Fruit fly (Drosophila melanogaster) whole organism, embryonic: ENCODE data around the gene Sqor.

Source experiments
- Adf1 ChIP-seq: fragments of 200-800 bp; sonication (Bioruptor generic); IDR thresholded peaks from 2 replicates; pipeline ENCODE4 v1.3.6; 2022; ENCODE audit warnings: missing biosample characterization, missing genetic modification characterization
- B-H2 ChIP-seq: fragments of 200-800 bp; sonication (Bioruptor generic); optimal IDR thresholded peaks from 2 replicates; lab custom pipeline; 2018; ENCODE audit warnings: missing biosample characterization, mild to moderate bottlenecking, missing genetic modification characterization
- Bteb2 ChIP-seq: fragments of 200-800 bp; sonication (Bioruptor generic); optimal IDR thresholded peaks from 2 replicates; lab custom pipeline; 2016; ENCODE audit warnings: missing biosample characterization, missing genetic modification characterization
- CG11247 ChIP-seq: fragments of 200-800 bp; sonication (Bioruptor generic); IDR thresholded peaks from 2 replicates; pipeline ENCODE4 v1.3.6; 2022; ENCODE audit warnings: missing biosample characterization, missing genetic modification characterization
- CG11504 ChIP-seq: fragments of 200-800 bp; sonication (Bioruptor generic); optimal IDR thresholded peaks from 3 replicates; lab custom pipeline; 2019; ENCODE audit warnings: missing biosample characterization, mild to moderate bottlenecking, missing genetic modification characterization, moderate library complexity
- CG11695 ChIP-seq: fragments of 200-800 bp; sonication (Bioruptor generic); IDR thresholded peaks from 3 replicates; pipeline ENCODE4 v1.3.6; 2022; ENCODE audit warnings: missing biosample characterization, missing genetic modification characterization
- CG12299 ChIP-seq: fragments of 200-800 bp; sonication (Bioruptor generic); optimal IDR thresholded peaks from 2 replicates; lab custom pipeline; 2018; ENCODE audit warnings: missing biosample characterization, mild to moderate bottlenecking, missing genetic modification characterization
- CG16779 ChIP-seq: fragments of 200-800 bp; sonication (Bioruptor generic); IDR thresholded peaks from 2 replicates; pipeline ENCODE4 v1.3.6; 2022; ENCODE audit warnings: missing biosample characterization, missing genetic modification characterization
- CG16863 ChIP-seq: fragments of 200-800 bp; sonication (Bioruptor generic); optimal IDR thresholded peaks from 3 replicates; lab custom pipeline; 2016; ENCODE audit warnings: missing biosample characterization, missing genetic modification characterization
- CG2875 ChIP-seq: fragments of 200-800 bp; sonication (Bioruptor generic); optimal IDR thresholded peaks from 2 replicates; lab custom pipeline; 2017; ENCODE audit warnings: missing biosample characterization, mild to moderate bottlenecking, missing genetic modification characterization, missing genetic modification reagents
- CG2889 ChIP-seq: fragments of 200-800 bp; sonication (Bioruptor generic); IDR thresholded peaks from 3 replicates; pipeline ENCODE4 v1.3.6; 2022; ENCODE audit warnings: missing biosample characterization, missing genetic modification characterization
- CG31224 ChIP-seq: fragments of 200-800 bp; sonication (Bioruptor generic); IDR thresholded peaks from 2 replicates; pipeline ENCODE4 v1.3.6; 2022; ENCODE audit warnings: missing biosample characterization, missing genetic modification characterization
- CG4282 ChIP-seq: fragments of 200-800 bp; sonication (Bioruptor generic); optimal IDR thresholded peaks from 2 replicates; lab custom pipeline; 2016; ENCODE audit warnings: missing biosample characterization, missing genetic modification characterization
- CG5180 ChIP-seq: fragments of 200-800 bp; sonication (Bioruptor generic); optimal IDR thresholded peaks from 3 replicates; lab custom pipeline; 2017; ENCODE audit warnings: missing biosample characterization, missing genetic modification characterization, mild to moderate bottlenecking, moderate library complexity, missing genetic modification reagents
- CG6175 ChIP-seq: fragments of 200-800 bp; sonication (Bioruptor generic); IDR thresholded peaks from 3 replicates; pipeline ENCODE4 v1.3.6; 2022; ENCODE audit warnings: missing biosample characterization, missing genetic modification characterization
- CG7271 ChIP-seq: fragments of 200-800 bp; sonication (Bioruptor generic); optimal IDR thresholded peaks from 2 replicates; lab custom pipeline; 2018; ENCODE audit warnings: missing biosample characterization, mild to moderate bottlenecking, missing genetic modification characterization, moderate library complexity
- CG7372 ChIP-seq: fragments of 200-800 bp; sonication (Bioruptor generic); IDR thresholded peaks from 2 replicates; pipeline ENCODE4 v1.3.6; 2022; ENCODE audit warnings: missing biosample characterization, missing genetic modification characterization
- CG8089 ChIP-seq: fragments of 200-800 bp; sonication (Bioruptor generic); optimal IDR thresholded peaks from 3 replicates; lab custom pipeline; 2016; ENCODE audit warnings: missing biosample characterization, missing genetic modification characterization
- CG8944 ChIP-seq: fragments of 200-800 bp; sonication (Bioruptor generic); optimal IDR thresholded peaks from 3 replicates; lab custom pipeline; 2016; ENCODE audit warnings: missing biosample characterization, missing genetic modification characterization
- Gug ChIP-seq: fragments of 200-800 bp; sonication (Bioruptor generic); IDR thresholded peaks from 4 replicates; pipeline ENCODE4 v1.3.6; 2022; ENCODE audit warnings: missing biosample characterization, missing genetic modification characterization
- HLH3B ChIP-seq: fragments of 200-800 bp; sonication (Bioruptor generic); IDR thresholded peaks from 2 replicates; pipeline ENCODE4 v1.3.6; 2022; ENCODE audit warnings: missing biosample characterization, missing genetic modification characterization
- HLH4C ChIP-seq: fragments of 200-800 bp; sonication (Bioruptor generic); IDR thresholded peaks from 3 replicates; pipeline ENCODE4 v1.3.6; 2022; ENCODE audit warnings: missing biosample characterization, missing genetic modification characterization; ENCODE audit not compliant: partially characterized antibody
- Jarid2 ChIP-seq: fragments of 200-800 bp; sonication (Bioruptor generic); optimal IDR thresholded peaks from 3 replicates; lab custom pipeline; 2017; ENCODE audit warnings: mild to moderate bottlenecking, missing biosample characterization, missing genetic modification reagents, missing genetic modification characterization
- Kr ChIP-seq: fragments of 200-800 bp; sonication (Bioruptor generic); optimal IDR thresholded peaks from 2 replicates; lab custom pipeline; 2017; ENCODE audit warnings: missing biosample characterization, mild to moderate bottlenecking, missing genetic modification characterization
- MTF-1 ChIP-seq: fragments of 200-800 bp; sonication (Bioruptor generic); optimal IDR thresholded peaks from 2 replicates; lab custom pipeline; 2018; ENCODE audit warnings: missing biosample characterization, mild to moderate bottlenecking, missing genetic modification characterization, borderline replicate concordance
- Meics ChIP-seq: fragments of 200-800 bp; sonication (Bioruptor generic); optimal IDR thresholded peaks from 2 replicates; lab custom pipeline; 2017; ENCODE audit warnings: missing biosample characterization, mild to moderate bottlenecking, missing genetic modification characterization
- Nf-YB ChIP-seq: fragments of 200-800 bp; sonication (Bioruptor generic); optimal IDR thresholded peaks from 3 replicates; lab custom pipeline; 2019; ENCODE audit warnings: missing biosample characterization, mild to moderate bottlenecking, missing genetic modification characterization, moderate library complexity
- Sox100B ChIP-seq: fragments of 200-800 bp; sonication (Bioruptor generic); optimal IDR thresholded peaks from 3 replicates; lab custom pipeline; 2018; ENCODE audit warnings: missing biosample characterization, mild to moderate bottlenecking, missing genetic modification characterization
- Sry-δ ChIP-seq: fragments of 200-800 bp; sonication (Bioruptor generic); optimal IDR thresholded peaks from 2 replicates; lab custom pipeline; 2016; ENCODE audit warnings: missing biosample characterization, missing genetic modification characterization
- Stat92E ChIP-seq, 3 experiments: fragments of >200 bp in 2 of 3; fragments of 200-800 bp in 1 of 3; sonication (Bioruptor generic) in 1 of 3; optimal IDR thresholded peaks; 2 replicates each; lab custom pipeline; 2017 to 2019; ENCODE audit warnings: missing biosample characterization in 3 of 3, missing genetic modification characterization in 3 of 3, mild to moderate bottlenecking in 1 of 3, moderate library complexity in 1 of 3
- Vsx1 ChIP-seq: fragments of 200-800 bp; sonication (Bioruptor generic); optimal IDR thresholded peaks from 2 replicates; lab custom pipeline; 2017; ENCODE audit warnings: missing biosample characterization, mild to moderate bottlenecking, missing genetic modification characterization, missing genetic modification reagents
- YL-1 ChIP-seq: fragments of 200-800 bp; sonication (Bioruptor generic); optimal IDR thresholded peaks from 3 replicates; lab custom pipeline; 2017; ENCODE audit warnings: missing biosample characterization, mild to moderate bottlenecking, missing genetic modification characterization
- ab ChIP-seq: fragments of 200-800 bp; sonication (Bioruptor generic); optimal IDR thresholded peaks from 2 replicates; lab custom pipeline; 2016; ENCODE audit warnings: missing biosample characterization, missing genetic modification characterization
- ap ChIP-seq: fragments of 200-800 bp; sonication (Bioruptor generic); IDR thresholded peaks from 2 replicates; pipeline ENCODE4 v1.3.6; 2022; ENCODE audit warnings: missing biosample characterization, missing genetic modification characterization
- btn ChIP-seq: fragments of 200-800 bp; sonication (Bioruptor generic); optimal IDR thresholded peaks from 2 replicates; lab custom pipeline; 2016; ENCODE audit warnings: missing biosample characterization, missing genetic modification characterization
- crol ChIP-seq: fragments of 200-800 bp; sonication (Bioruptor generic); IDR thresholded peaks from 2 replicates; pipeline ENCODE4 v1.3.6; 2022; ENCODE audit warnings: missing biosample characterization, missing genetic modification characterization
- dm ChIP-seq: fragments of 200-800 bp; sonication (Bioruptor generic); optimal IDR thresholded peaks from 3 replicates; lab custom pipeline; 2016; ENCODE audit warnings: missing biosample characterization, missing genetic modification characterization
- emc ChIP-seq: fragments of 200-800 bp; sonication (Bioruptor generic); optimal IDR thresholded peaks from 2 replicates; lab custom pipeline; 2016; ENCODE audit warnings: missing biosample characterization, missing genetic modification characterization
- fd3F ChIP-seq: fragments of 200-800 bp; sonication (Bioruptor generic); optimal IDR thresholded peaks from 2 replicates; lab custom pipeline; 2018; ENCODE audit warnings: missing biosample characterization, mild to moderate bottlenecking, missing genetic modification characterization, moderate library complexity
- gcm2 ChIP-seq: fragments of 200-800 bp; sonication (Bioruptor generic); optimal IDR thresholded peaks from 2 replicates; lab custom pipeline; 2016; ENCODE audit warnings: missing biosample characterization, missing genetic modification characterization
- ham ChIP-seq: fragments of 200-800 bp; sonication (Bioruptor generic); IDR thresholded peaks from 2 replicates; pipeline ENCODE4 v1.3.6; 2022; ENCODE audit warnings: missing biosample characterization, missing genetic modification characterization
- kay ChIP-seq: fragments of 200-800 bp; sonication (Bioruptor generic); optimal IDR thresholded peaks from 2 replicates; lab custom pipeline; 2016; ENCODE audit warnings: missing biosample characterization, missing genetic modification characterization
- nerfin-2 ChIP-seq: fragments of 200-800 bp; sonication (Bioruptor generic); IDR thresholded peaks from 2 replicates; pipeline ENCODE4 v1.3.6; 2022; ENCODE audit warnings: missing biosample characterization, missing genetic modification characterization; ENCODE audit not compliant: partially characterized antibody
- nmo ChIP-seq: fragments of 200-800 bp; sonication (Bioruptor generic); optimal IDR thresholded peaks from 2 replicates; lab custom pipeline; 2018; ENCODE audit warnings: missing biosample characterization, mild to moderate bottlenecking, missing genetic modification characterization, moderate library complexity
- stc ChIP-seq: fragments of 200-800 bp; sonication (Bioruptor generic); IDR thresholded peaks from 2 replicates; pipeline ENCODE4 v1.3.6; 2022; ENCODE audit warnings: missing biosample characterization, missing genetic modification characterization
- ttk ChIP-seq: fragments of 200-800 bp; sonication (Bioruptor generic); IDR thresholded peaks from 2 replicates; pipeline ENCODE4 v2.1.2; 2022; ENCODE audit warnings: missing biosample characterization, missing genetic modification characterization
- tx ChIP-seq: fragments of 200-800 bp; sonication (Bioruptor generic); optimal IDR thresholded peaks from 2 replicates; lab custom pipeline; 2016; ENCODE audit warnings: missing biosample characterization, missing genetic modification characterization
- usp ChIP-seq: fragments of >200 bp; optimal IDR thresholded peaks from 2 replicates; lab custom pipeline; 2017; ENCODE audit warnings: missing biosample characterization, missing genetic modification characterization
- vfl ChIP-seq: fragments of 200-800 bp; sonication (Bioruptor generic); optimal IDR thresholded peaks from 2 replicates; lab custom pipeline; 2016; ENCODE audit warnings: missing biosample characterization, missing genetic modification characterization
- wor ChIP-seq: fragments of 200-800 bp; sonication (Bioruptor generic); IDR thresholded peaks from 2 replicates; pipeline ENCODE4 v1.3.6; 2022; ENCODE audit warnings: missing biosample characterization, missing genetic modification characterization

The Sqor gene

DNA sequence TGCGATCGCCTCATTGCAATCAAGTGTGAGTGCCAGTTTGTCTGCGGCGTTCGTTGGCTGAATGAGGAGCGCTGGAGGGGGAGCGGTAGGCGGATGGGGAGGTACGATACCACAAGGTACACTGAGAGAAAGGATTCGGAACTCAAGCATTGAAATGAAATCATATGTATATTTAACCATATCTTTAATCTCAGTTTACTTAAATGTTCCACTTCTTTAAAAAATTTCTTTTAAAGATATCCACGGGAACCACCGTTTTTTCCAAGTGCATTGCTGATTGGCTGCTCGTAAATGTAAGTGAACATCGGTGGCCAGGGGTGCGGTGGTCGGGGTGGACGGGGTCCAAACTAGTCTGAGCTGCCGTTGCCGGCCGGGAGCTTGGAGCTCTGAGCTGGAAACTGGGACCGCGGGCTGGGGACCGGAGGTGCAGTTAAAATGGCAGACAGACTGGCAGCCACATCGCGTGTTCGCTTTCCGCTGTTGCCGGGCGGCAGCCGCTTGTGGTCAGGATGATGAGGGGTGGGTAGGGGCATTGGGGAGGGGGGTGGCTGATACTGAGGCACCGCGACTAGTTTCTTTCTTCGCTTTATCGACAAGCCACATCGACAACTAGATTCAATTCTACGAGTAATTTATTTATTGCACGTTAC is 11.7 kb upstream of the Sqor start (continued):
- TF ChIP-seq CG11504 (tag; lab: Kevin White, UChicago), result peak; percentile 97
- TF ChIP-seq Stat92E (GFP tag; optimal IDR thresholded peaks at IDR 0.05; lab: Kevin White, UChicago), result peak in 1 of 3 experiments; percentile 93
- peak; percentile 95 for TF ChIP-seq CG11695 (GFP tag; lab: Robert Waterston, UW)
- peak; percentile 92 for TF ChIP-seq CG5180 (GFP tag; lab: Kevin White, UChicago)
- peak; percentile 52 for TF ChIP-seq Adf1 (GFP tag; lab: Robert Waterston, UW)
- peak; percentile 88 for TF ChIP-seq gcm2 (GFP tag; lab: Kevin White, UChicago)
- no peak for TF ChIP-seq usp (GFP tag; lab: Kevin White, UChicago)
- peak; percentile 78; the same call in 1 of the 2 replicates for TF ChIP-seq CG16779 (GFP tag; lab: Robert Waterston, UW)
- TF ChIP-seq Nf-YB (GFP tag; lab: Kevin White, UChicago), result peak; percentile 85
- TF ChIP-seq CG31224 (GFP tag; lab: Robert Waterston, UW), result peak; percentile 82
- TF ChIP-seq Sox100B (GFP tag; lab: Kevin White, UChicago), result peak; percentile 96
- TF ChIP-seq MTF-1 (GFP tag; lab: Kevin White, UChicago), result peak; percentile 94
- TF ChIP-seq CG2889, result peak; percentile 91
- TF ChIP-seq CG16863 (GFP tag; lab: Kevin White, UChicago), result peak; percentile 97
- no peak for TF ChIP-seq ham (GFP tag; lab: Robert Waterston, UW)
- peak; percentile 82 for TF ChIP-seq Bteb2 (GFP tag; lab: Kevin White, UChicago)
- peak; percentile 98 for TF ChIP-seq ttk (GFP tag; lab: Robert Waterston, UW)
- TF ChIP-seq CG7372 (GFP tag; lab: Robert Waterston, UW), result peak; percentile 92
- TF ChIP-seq HLH4C, result no peak
- TF ChIP-seq Meics (GFP tag; lab: Kevin White, UChicago), result peak; percentile 82
- TF ChIP-seq ab (GFP tag; lab: Kevin White, UChicago), result peak; percentile 88
- peak; percentile 99 for TF ChIP-seq Vsx1
- peak; percentile 67 for TF ChIP-seq emc
- peak; percentile 96 for TF ChIP-seq CG8089 (GFP tag; lab: Kevin White, UChicago)
- peak; percentile 90 for TF ChIP-seq dm
- TF ChIP-seq Jarid2 (GFP tag; lab: Kevin White, UChicago), result peak; percentile 81
- peak; percentile 97 for TF ChIP-seq stc
- peak; percentile 92 for TF ChIP-seq CG12299 (tag; lab: Kevin White, UChicago)
- TF ChIP-seq btn (GFP tag; lab: Kevin White, UChicago), result peak; percentile 97
- TF ChIP-seq CG6175 (GFP tag; lab: Robert Waterston, UW), result peak; percentile 58; the same call in 2 of the 3 replicates
- TF ChIP-seq ap, result peak; percentile 97
- TF ChIP-seq fd3F, result peak; percentile 84
- no peak for TF ChIP-seq nerfin-2 (GFP tag; lab: Robert Waterston, UW)
- TF ChIP-seq Gug (GFP tag; lab: Robert Waterston, UW), result peak; percentile 93
- TF ChIP-seq CG11247 (GFP tag; lab: Robert Waterston, UW), result peak; percentile 93
- TF ChIP-seq B-H2 (GFP tag; lab: Kevin White, UChicago), result peak; percentile 77
- peak; percentile 87 for TF ChIP-seq kay (GFP tag; lab: Kevin White, UChicago)
- peak; percentile 70 for TF ChIP-seq vfl (GFP tag; lab: Kevin White, UChicago)
- TF ChIP-seq YL-1 (GFP tag; lab: Kevin White, UChicago), result peak; percentile 83
- peak; percentile 94 for TF ChIP-seq tx (GFP tag; lab: Kevin White, UChicago)
- TF ChIP-seq CG8944 (GFP tag; lab: Kevin White, UChicago), result peak; percentile 93
- TF ChIP-seq Sry-δ (GFP tag; lab: Kevin White, UChicago), result peak; percentile 68
- peak; percentile 98 for TF ChIP-seq nmo (GFP tag; lab: Kevin White, UChicago)
- TF ChIP-seq Kr (GFP tag; lab: Kevin White, UChicago), result peak; percentile 39
- TF ChIP-seq crol, result peak; percentile 97
- TF ChIP-seq HLH3B (GFP tag; lab: Robert Waterston, UW), result peak; percentile 98
- TF ChIP-seq CG2875, result peak; percentile 98
- peak; percentile 75 for TF ChIP-seq CG4282 (GFP tag; lab: Kevin White, UChicago)
- TF ChIP-seq CG7271, result peak; percentile 81
- TF ChIP-seq wor (GFP tag; lab: Robert Waterston, UW), result peak; percentile 95
